Worm (Caenorhabditis elegans): ENCODE data around the gene B0302.4.

The B0302.4 gene

ce11 chrX:17216178-17216577 lies 39.6 kb upstream of the B0302.4 start:
- TF ChIP-seq nhr-77 (tag; optimal IDR thresholded peaks at IDR 0.05), result no peak
- peak; percentile 36 for TF ChIP-seq nhr-11 (tag; optimal IDR thresholded peaks at IDR 0.05)
- TF ChIP-seq nhr-43 (tag; optimal IDR thresholded peaks at IDR 0.05; ENCODE audit: poor library complexity, severe bottlenecking), result peak; percentile 46
- peak; percentile 39 for TF ChIP-seq mdl-1 (tag; optimal IDR thresholded peaks at IDR 0.05)
- peak; percentile 17 for TF ChIP-seq nhr-25 (tag; optimal IDR thresholded peaks at IDR 0.05)
- peak in 2 of 3 experiments; percentile 12 to 61 for TF ChIP-seq elt-3 (tag; optimal IDR thresholded peaks at IDR 0.05)
- peak; percentile 54 for TF ChIP-seq nhr-23 (tag; optimal IDR thresholded peaks at IDR 0.05)
- TF ChIP-seq nfya-1 (tag; optimal IDR thresholded peaks at IDR 0.05; ENCODE audit: insufficient read depth), result peak; percentile 91
- TF ChIP-seq ceh-16 (tag; optimal IDR thresholded peaks at IDR 0.05), result no peak
- TF ChIP-seq pqm-1 (tag; optimal IDR thresholded peaks at IDR 0.05), result peak; percentile 52
- TF ChIP-seq jun-1 (tag; optimal IDR thresholded peaks at IDR 0.05), result peak; percentile 51
- TF ChIP-seq elt-2 (tag; optimal IDR thresholded peaks at IDR 0.05), result peak; percentile 67
- no peak for TF ChIP-seq eor-1 (tag; optimal IDR thresholded peaks at IDR 0.05)

- TF ChIP-seq hmg-11 (tag; optimal IDR thresholded peaks at IDR 0.05), result no peak
- no peak for TF ChIP-seq daf-12 (tag; optimal IDR thresholded peaks at IDR 0.05)
- TF ChIP-seq ZK546.5 (tag; optimal IDR thresholded peaks at IDR 0.05), result no peak
- TF ChIP-seq ama-1 (optimal IDR thresholded peaks at IDR 0.05), result no peak
- TF ChIP-seq mdl-1 (tag; optimal IDR thresholded peaks at IDR 0.05), result no peak
Measured at ce11 chrX:17215753-17216152, 39.2 kb upstream of the B0302.4 start.

- no peak for TF ChIP-seq nhr-43 (tag; optimal IDR thresholded peaks at IDR 0.05; ENCODE audit: poor library complexity, severe bottlenecking)
- peak; percentile 30 for TF ChIP-seq ama-1 (optimal IDR thresholded peaks at IDR 0.05)
- TF ChIP-seq R02D3.7 (tag; optimal IDR thresholded peaks at IDR 0.05), result no peak
Measured at ce11 chrX:17214803-17215202, 38.2 kb upstream of the B0302.4 start, which contains the start of gene acdh-10. TSS of gene acdh-10 (minus strand) at chrX:17214903.

- TF ChIP-seq lsy-12 (tag; optimal IDR thresholded peaks at IDR 0.05), result no peak
- no peak for TF ChIP-seq nhr-11 (tag; optimal IDR thresholded peaks at IDR 0.05)
- TF ChIP-seq nhr-23 (tag; optimal IDR thresholded peaks at IDR 0.05), result peak; percentile 77
Measured at ce11 chrX:17211513-17211912, 34.9 kb upstream of the B0302.4 start.

- no peak for TF ChIP-seq jun-1 (tag; optimal IDR thresholded peaks at IDR 0.05)
- TF ChIP-seq nhr-43 (tag; optimal IDR thresholded peaks at IDR 0.05; ENCODE audit: poor library complexity, severe bottlenecking), result no peak
- TF ChIP-seq ceh-28 (tag; optimal IDR thresholded peaks at IDR 0.05), result no peak
- no peak for TF ChIP-seq ztf-11 (tag; optimal IDR thresholded peaks at IDR 0.05)
- TF ChIP-seq nhr-28 (tag; optimal IDR thresholded peaks at IDR 0.05), result no peak
- no peak for TF ChIP-seq snpc-4 (tag; optimal IDR thresholded peaks at IDR 0.05)
- no peak for TF ChIP-seq aly-2 (tag; optimal IDR thresholded peaks at IDR 0.05)
- no peak for TF ChIP-seq nfya-1 (tag; optimal IDR thresholded peaks at IDR 0.05; ENCODE audit: insufficient read depth)
- no peak for TF ChIP-seq egl-27 (tag; optimal IDR thresholded peaks at IDR 0.05)
- TF ChIP-seq lin-39 (tag; optimal IDR thresholded peaks at IDR 0.05), result no peak
- no peak for TF ChIP-seq fkh-10 (GFP tag; optimal IDR thresholded peaks at IDR 0.05)
- TF ChIP-seq elt-2 (tag; optimal IDR thresholded peaks at IDR 0.05), result no peak
Measured at ce11 chrX:17209265-17209664, 32.7 kb upstream of the B0302.4 start, which contains the start of gene T08G2.2. TSS of gene T08G2.2 (minus strand) at chrX:17209365.

ce11 chrX:17205853-17206252 lies 29.3 kb upstream of the B0302.4 start:
- TF ChIP-seq ztf-4 (tag; optimal IDR thresholded peaks at IDR 0.05) (no peak), elt-2 (tag; optimal IDR thresholded peaks at IDR 0.05) (peak; percentile 58), pqm-1 (tag; optimal IDR thresholded peaks at IDR 0.05) (peak; percentile 58), R02D3.7 (tag; optimal IDR thresholded peaks at IDR 0.05) (no peak), nhr-67 (tag; optimal IDR thresholded peaks at IDR 0.05) (no peak), mdl-1 (tag; optimal IDR thresholded peaks at IDR 0.05) (no peak), pha-4 (tag; optimal IDR thresholded peaks at IDR 0.05) (peak; percentile 43), unc-62 (GFP tag; optimal IDR thresholded peaks at IDR 0.05) (no peak), unc-39 (tag; optimal IDR thresholded peaks at IDR 0.05) (no peak)
